Worm (Caenorhabditis elegans): ENCODE measurements around the gene Y54G2A.72.

Gene Y54G2A.72

DNA sequence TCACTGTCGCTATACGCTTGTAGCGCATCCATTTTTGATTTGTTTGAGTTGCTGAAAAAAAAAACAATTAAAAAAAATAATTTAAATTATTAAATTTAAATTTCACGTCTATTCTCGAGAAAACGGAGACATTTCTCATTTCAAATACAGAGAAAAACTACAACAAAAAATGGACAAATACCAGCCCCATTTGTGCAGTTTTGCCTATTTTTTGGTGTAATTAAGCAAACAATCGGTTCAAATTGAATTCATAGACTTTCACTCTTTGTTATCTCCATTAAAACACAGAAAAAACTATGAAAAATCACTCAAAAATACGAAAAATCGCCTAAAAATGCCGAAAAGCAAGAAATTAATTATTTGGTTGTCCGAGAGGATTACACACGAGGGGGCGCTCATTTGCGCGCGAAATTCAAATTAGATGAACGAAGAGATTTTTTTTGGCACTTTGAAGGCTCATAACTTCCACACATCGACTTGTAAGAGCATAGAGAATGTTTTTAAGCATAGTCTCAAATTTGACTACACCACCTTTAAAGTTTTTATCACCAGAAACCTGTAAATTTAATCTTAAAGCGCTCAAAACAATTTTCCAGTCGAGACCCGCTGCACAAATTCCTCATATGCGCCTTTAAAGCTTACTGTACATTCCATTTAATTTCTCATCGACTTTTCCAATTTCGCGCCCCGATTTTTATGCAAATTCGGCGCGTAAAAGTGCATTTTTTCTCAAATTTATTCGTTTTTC lies 5.0 kb downstream of the Y54G2A.72 start, which contains the start of gene Y54G2A.12:
TSS of gene Y54G2A.12 (minus strand) at position 51 of the 748 bp plus-strand sequence.
- TF ChIP-seq ztf-6 (GFP tag; IDR thresholded peaks at IDR 0.05), result no peak
- peak; percentile 89 for TF ChIP-seq D2030.7 (GFP tag; IDR thresholded peaks at IDR 0.05)
- no peak for TF ChIP-seq ama-1 (optimal IDR thresholded peaks at IDR 0.05)
- no peak for TF ChIP-seq ama-1 (GFP tag; optimal IDR thresholded peaks at IDR 0.05)
- no peak for TF ChIP-seq bed-1 (GFP tag; IDR thresholded peaks at IDR 0.05)
- TF ChIP-seq madf-10 (tag; optimal IDR thresholded peaks at IDR 0.05), result no peak
- TF ChIP-seq hrde-1 (tag; optimal IDR thresholded peaks at IDR 0.05; ENCODE audit: borderline replicate concordance), result peak; percentile 19
- TF ChIP-seq lsl-1 (GFP tag; optimal IDR thresholded peaks at IDR 0.05), result peak; percentile 92
- no peak for TF ChIP-seq mel-28 (tag; optimal IDR thresholded peaks at IDR 0.05; ENCODE audit: borderline replicate concordance)
- TF ChIP-seq ztf-26 (tag; optimal IDR thresholded peaks at IDR 0.05), result no peak
- no peak for TF ChIP-seq B0035.1 (tag; optimal IDR thresholded peaks at IDR 0.05)
- no peak for TF ChIP-seq ccch-3 (GFP tag; optimal IDR thresholded peaks at IDR 0.05)
- no peak for TF ChIP-seq hlh-26 (GFP tag; conservative IDR thresholded peaks at IDR 0.05)
- TF ChIP-seq F37B4.10 (GFP tag; IDR thresholded peaks at IDR 0.05), result no peak
- no peak for TF ChIP-seq F10E7.11 (tag; optimal IDR thresholded peaks at IDR 0.05)
- TF ChIP-seq attf-5 (GFP tag; optimal IDR thresholded peaks at IDR 0.05), result no peak
- no peak for TF ChIP-seq rpc-1 (optimal IDR thresholded peaks at IDR 0.05)
- no peak for TF ChIP-seq rpc-1 (tag; optimal IDR thresholded peaks at IDR 0.05)
- TF ChIP-seq egl-18 (GFP tag; IDR thresholded peaks at IDR 0.05), result no peak
- no peak for TF ChIP-seq hmg-20 (GFP tag; IDR thresholded peaks at IDR 0.05)
- no peak for TF ChIP-seq madf-3 (GFP tag; IDR thresholded peaks at IDR 0.05)
- no peak for TF ChIP-seq sea-2 (GFP tag; IDR thresholded peaks at IDR 0.05)
- TF ChIP-seq mxl-1 (tag; optimal IDR thresholded peaks at IDR 0.05), result no peak
- TF ChIP-seq lin-40 (tag; optimal IDR thresholded peaks at IDR 0.05), result no peak
- TF ChIP-seq him-1 (tag; optimal IDR thresholded peaks at IDR 0.05), result no peak
- no peak for TF ChIP-seq ZK185.1 (tag; optimal IDR thresholded peaks at IDR 0.05; ENCODE audit: poor library complexity, severe bottlenecking)
- TF ChIP-seq T07F8.4 (tag; optimal IDR thresholded peaks at IDR 0.05), result no peak
- no peak for TF ChIP-seq gei-17 (GFP tag; optimal IDR thresholded peaks at IDR 0.05)
- TF ChIP-seq mcd-1 (GFP tag; IDR thresholded peaks at IDR 0.05), result peak; percentile 42
- peak in 1 of 3 experiments; percentile 17 for TF ChIP-seq lin-35 (GFP tag; optimal IDR thresholded peaks at IDR 0.05)
- TF ChIP-seq unc-62 (GFP tag; optimal IDR thresholded peaks at IDR 0.05), result no peak
- TF ChIP-seq ceh-79 (tag; optimal IDR thresholded peaks at IDR 0.05), result no peak
- no peak for TF ChIP-seq nhr-120 (GFP tag; IDR thresholded peaks at IDR 0.05)
- peak; percentile 96 for TF ChIP-seq madf-6 (GFP tag; IDR thresholded peaks at IDR 0.05)
- no peak for TF ChIP-seq nhr-90 (tag; optimal IDR thresholded peaks at IDR 0.05)
- no peak for TF ChIP-seq attf-6 (GFP tag; IDR thresholded peaks at IDR 0.05)
- TF ChIP-seq akir-1 (GFP tag; optimal IDR thresholded peaks at IDR 0.05), result no peak
- TF ChIP-seq cebp-2 (GFP tag; IDR thresholded peaks at IDR 0.05), result no peak
- TF ChIP-seq zfh-2 (GFP tag; conservative IDR thresholded peaks at IDR 0.05), result no peak
- TF ChIP-seq ceh-27 (GFP tag; optimal IDR thresholded peaks at IDR 0.05), result no peak
- no peak for TF ChIP-seq Y53G8AR.9 (GFP tag; conservative IDR thresholded peaks at IDR 0.05)
- no peak for TF ChIP-seq nhr-179 (tag; optimal IDR thresholded peaks at IDR 0.05)
- TF ChIP-seq snpc-4 (GFP tag; optimal IDR thresholded peaks at IDR 0.05), result no peak
- TF ChIP-seq snpc-4 (tag; optimal IDR thresholded peaks at IDR 0.05), result peak in 1 of 4 experiments; percentile 11
- no peak for TF ChIP-seq ztf-3 (GFP tag; optimal IDR thresholded peaks at IDR 0.05)
- TF ChIP-seq snpc-1.3 (tag; optimal IDR thresholded peaks at IDR 0.05; ENCODE audit: insufficient read depth), result no peak
- peak; percentile 70; the same call in 1 of the 2 replicates for TF ChIP-seq ekl-4 (GFP tag; IDR thresholded peaks at IDR 0.05)
- no peak for TF ChIP-seq F55B11.4 (tag; optimal IDR thresholded peaks at IDR 0.05; ENCODE audit: borderline replicate concordance, insufficient read depth)
- no peak for TF ChIP-seq Y53F4B.3 (GFP tag; IDR thresholded peaks at IDR 0.05)
